Fruit fly (Drosophila melanogaster) whole organism, embryonic: ENCODE results near the gene Fst.

Experiments
- BEAF-32 ChIP-seq: fragments of 200-800 bp; sonication (Bioruptor generic); optimal IDR thresholded peaks from 3 replicates; lab custom pipeline; 2017; ENCODE audit warnings: missing biosample characterization, missing genetic modification characterization, mild to moderate bottlenecking, moderate library complexity, missing genetic modification reagents
- Bgb ChIP-seq: fragments of 200-800 bp; sonication (Bioruptor generic); IDR thresholded peaks from 2 replicates; pipeline ENCODE4 v1.3.6; 2022; ENCODE audit warnings: missing biosample characterization, missing genetic modification characterization; ENCODE audit not compliant: partially characterized antibody
- Blimp-1 ChIP-seq: fragments of 200-800 bp; sonication (Bioruptor generic); optimal IDR thresholded peaks from 3 replicates; lab custom pipeline; 2018; ENCODE audit warnings: missing biosample characterization, missing genetic modification characterization, mild to moderate bottlenecking, moderate library complexity, missing genetic modification reagents
- CG11504 ChIP-seq: fragments of 200-800 bp; sonication (Bioruptor generic); optimal IDR thresholded peaks from 3 replicates; lab custom pipeline; 2019; ENCODE audit warnings: missing biosample characterization, mild to moderate bottlenecking, missing genetic modification characterization, moderate library complexity
- CG13287 ChIP-seq: fragments of 200-800 bp; sonication (Bioruptor generic); IDR thresholded peaks from 2 replicates; pipeline ENCODE4 v1.3.6; 2022; ENCODE audit warnings: missing biosample characterization, missing genetic modification characterization; ENCODE audit not compliant: partially characterized antibody
- CG13775 ChIP-seq: fragments of 200-800 bp; sonication (Bioruptor generic); optimal IDR thresholded peaks from 3 replicates; lab custom pipeline; 2017; ENCODE audit warnings: missing biosample characterization, mild to moderate bottlenecking, missing genetic modification characterization
- CG14050 ChIP-seq: fragments of 200-800 bp; sonication (Bioruptor generic); IDR thresholded peaks from 3 replicates; pipeline ENCODE4 v1.3.6; 2022; ENCODE audit warnings: missing biosample characterization, missing genetic modification characterization
- CG14710 ChIP-seq: fragments of 200-800 bp; sonication (Bioruptor generic); optimal IDR thresholded peaks from 3 replicates; lab custom pipeline; 2019; ENCODE audit warnings: missing biosample characterization, mild to moderate bottlenecking, missing genetic modification characterization, moderate library complexity
- CG15514 ChIP-seq: fragments of 200-800 bp; sonication (Bioruptor generic); optimal IDR thresholded peaks from 3 replicates; lab custom pipeline; 2017; ENCODE audit warnings: missing biosample characterization, missing genetic modification characterization, mild to moderate bottlenecking, moderate library complexity, missing genetic modification reagents
- CG1603 ChIP-seq: fragments of 200-800 bp; sonication (Bioruptor generic); optimal IDR thresholded peaks from 2 replicates; lab custom pipeline; 2019; ENCODE audit warnings: missing biosample characterization, mild to moderate bottlenecking, missing genetic modification characterization, moderate library complexity
- CG17186 ChIP-seq: fragments of 200-800 bp; sonication (Bioruptor generic); optimal IDR thresholded peaks from 3 replicates; lab custom pipeline; 2017; ENCODE audit warnings: missing biosample characterization, missing genetic modification reagents, missing genetic modification characterization
- CG17802 ChIP-seq: fragments of 200-800 bp; sonication (Bioruptor generic); optimal IDR thresholded peaks from 2 replicates; lab custom pipeline; 2018; ENCODE audit warnings: missing biosample characterization, mild to moderate bottlenecking, missing genetic modification characterization, moderate library complexity
- CG2712 ChIP-seq: fragments of 200-800 bp; optimal IDR thresholded peaks from 3 replicates; lab custom pipeline; 2019; ENCODE audit warnings: missing biosample characterization, mild to moderate bottlenecking, missing genetic modification characterization, moderate library complexity
- CG2875 ChIP-seq: fragments of 200-800 bp; sonication (Bioruptor generic); optimal IDR thresholded peaks from 2 replicates; lab custom pipeline; 2017; ENCODE audit warnings: missing biosample characterization, mild to moderate bottlenecking, missing genetic modification characterization, missing genetic modification reagents
- CG32767 ChIP-seq: fragments of 200-800 bp; sonication (Bioruptor generic); IDR thresholded peaks from 2 replicates; pipeline ENCODE4 v1.3.6; 2022; ENCODE audit warnings: missing biosample characterization, missing genetic modification characterization
- CG32772 ChIP-seq: fragments of 200-800 bp; sonication (Bioruptor generic); IDR thresholded peaks from 2 replicates; pipeline ENCODE4 v1.3.6; 2022; ENCODE audit warnings: missing biosample characterization, missing genetic modification characterization
- CG3726 ChIP-seq: fragments of 200-800 bp; sonication (Bioruptor generic); IDR thresholded peaks from 3 replicates; pipeline ENCODE4, ENCODE4 v1.3.6; 2022; ENCODE audit warnings: missing biosample characterization, missing genetic modification characterization
- CG5180 ChIP-seq: fragments of 200-800 bp; sonication (Bioruptor generic); optimal IDR thresholded peaks from 3 replicates; lab custom pipeline; 2017; ENCODE audit warnings: missing biosample characterization, missing genetic modification characterization, mild to moderate bottlenecking, moderate library complexity, missing genetic modification reagents
- CG5245 ChIP-seq: fragments of 200-800 bp; sonication (Bioruptor generic); optimal IDR thresholded peaks from 3 replicates; lab custom pipeline; 2016; ENCODE audit warnings: missing biosample characterization, missing genetic modification characterization
- CG6254 ChIP-seq: fragments of 200-800 bp; sonication (Bioruptor generic); optimal IDR thresholded peaks from 3 replicates; lab custom pipeline; 2017; ENCODE audit warnings: mild to moderate bottlenecking, missing biosample characterization, missing genetic modification reagents, missing genetic modification characterization
- CG7271 ChIP-seq: fragments of 200-800 bp; sonication (Bioruptor generic); optimal IDR thresholded peaks from 2 replicates; lab custom pipeline; 2018; ENCODE audit warnings: missing biosample characterization, mild to moderate bottlenecking, missing genetic modification characterization, moderate library complexity
- CG9215 ChIP-seq: fragments of 200-800 bp; sonication (Bioruptor generic); IDR thresholded peaks from 2 replicates; pipeline ENCODE4 v1.3.6; 2022; ENCODE audit warnings: missing biosample characterization, missing genetic modification characterization
- Deaf1 ChIP-seq: fragments of 200-800 bp; optimal IDR thresholded peaks from 3 replicates; lab custom pipeline; 2019; ENCODE audit warnings: missing biosample characterization, mild to moderate bottlenecking, missing genetic modification characterization, moderate library complexity
- Doc2 ChIP-seq: fragments of 200-800 bp; sonication (Bioruptor generic); IDR thresholded peaks from 2 replicates; pipeline ENCODE4 v1.3.6; 2022; ENCODE audit warnings: missing biosample characterization, missing genetic modification characterization
- HLH3B ChIP-seq: fragments of 200-800 bp; sonication (Bioruptor generic); IDR thresholded peaks from 2 replicates; pipeline ENCODE4 v1.3.6; 2022; ENCODE audit warnings: missing biosample characterization, missing genetic modification characterization
- Hey ChIP-seq: fragments of 200-800 bp; sonication (Bioruptor generic); optimal IDR thresholded peaks from 3 replicates; lab custom pipeline; 2018; ENCODE audit warnings: missing biosample characterization, mild to moderate bottlenecking, missing genetic modification characterization
- Lpt ChIP-seq: fragments of >200 bp; optimal IDR thresholded peaks from 2 replicates; lab custom pipeline; 2018; ENCODE audit warnings: missing biosample characterization, missing genetic modification characterization
- MBD-R2 ChIP-seq: fragments of 200-800 bp; sonication (Bioruptor generic); IDR thresholded peaks from 2 replicates; pipeline ENCODE4 v1.3.6; 2022; ENCODE audit warnings: missing biosample characterization, missing genetic modification characterization
- MESR4 ChIP-seq: fragments of 200-800 bp; sonication (Bioruptor generic); optimal IDR thresholded peaks from 2 replicates; lab custom pipeline; 2018; ENCODE audit warnings: missing biosample characterization, mild to moderate bottlenecking, missing genetic modification characterization, moderate library complexity
- Med ChIP-seq: fragments of 200-800 bp; sonication (Bioruptor generic); peaks from one replicate; lab custom pipeline; 2016; ENCODE audit warnings: missing biosample characterization, missing genetic modification characterization, mild to moderate bottlenecking, inconsistent platforms, moderate library complexity
- Myb ChIP-seq: fragments of 200-800 bp; sonication (Bioruptor generic); optimal IDR thresholded peaks from 2 replicates; lab custom pipeline; 2016; ENCODE audit warnings: missing biosample characterization, missing genetic modification characterization
- Pdp1 ChIP-seq, 2 experiments: fragments of 200-800 bp; sonication (Bioruptor generic); optimal IDR thresholded peaks; 3 replicates each; lab custom pipeline; 2016; ENCODE audit warnings: missing biosample characterization in 2 of 2, missing genetic modification characterization in 2 of 2, mild to moderate bottlenecking in 1 of 2, moderate library complexity in 1 of 2
- Sin3A ChIP-seq: fragments of >200 bp; optimal IDR thresholded peaks from 2 replicates; lab custom pipeline; 2018
- Six4 ChIP-seq: fragments of 200-800 bp; sonication (Bioruptor generic); optimal IDR thresholded peaks from 2 replicates; lab custom pipeline; 2016; ENCODE audit warnings: missing biosample characterization, missing genetic modification characterization
- YL-1 ChIP-seq: fragments of 200-800 bp; sonication (Bioruptor generic); optimal IDR thresholded peaks from 3 replicates; lab custom pipeline; 2017; ENCODE audit warnings: missing biosample characterization, mild to moderate bottlenecking, missing genetic modification characterization
- az2 ChIP-seq: fragments of 200-800 bp; sonication (Bioruptor generic); optimal IDR thresholded peaks from 3 replicates; lab custom pipeline; 2016; ENCODE audit warnings: missing biosample characterization, missing genetic modification characterization
- bsh ChIP-seq, 2 experiments: fragments of 200-800 bp; sonication (Bioruptor generic); optimal IDR thresholded peaks; 2 replicates each; lab custom pipeline; 2017 to 2018; ENCODE audit warnings: mild to moderate bottlenecking in 2 of 2, missing biosample characterization in 2 of 2, missing genetic modification characterization in 2 of 2, moderate library complexity in 1 of 2
- cwo ChIP-seq: fragments of 200-800 bp; sonication (Bioruptor generic); optimal IDR thresholded peaks from 3 replicates; lab custom pipeline; 2017; ENCODE audit warnings: missing biosample characterization, missing genetic modification characterization, mild to moderate bottlenecking, moderate library complexity, missing genetic modification reagents
- fd96Cb ChIP-seq: fragments of 200-800 bp; sonication (Bioruptor generic); optimal IDR thresholded peaks from 2 replicates; lab custom pipeline; 2018; ENCODE audit warnings: missing biosample characterization, mild to moderate bottlenecking, missing genetic modification characterization, moderate library complexity
- gem ChIP-seq: fragments of 200-800 bp; sonication (Bioruptor generic); optimal IDR thresholded peaks from 2 replicates; lab custom pipeline; 2019; ENCODE audit warnings: missing biosample characterization, mild to moderate bottlenecking, missing genetic modification characterization, moderate library complexity
- grau ChIP-seq: fragments of 200-800 bp; optimal IDR thresholded peaks from 3 replicates; lab custom pipeline; 2019; ENCODE audit warnings: missing biosample characterization, mild to moderate bottlenecking, missing genetic modification characterization, moderate library complexity
- hb ChIP-seq: fragments of 200-800 bp; sonication (Bioruptor generic); IDR thresholded peaks from 3 replicates; pipeline ENCODE4 v1.3.6; 2022; ENCODE audit warnings: missing biosample characterization, missing genetic modification characterization; ENCODE audit not compliant: partially characterized antibody
- hth ChIP-seq: fragments of >200 bp; optimal IDR thresholded peaks from 2 replicates; lab custom pipeline; 2017; ENCODE audit warnings: inconsistent platforms
- jumu ChIP-seq: fragments of 200-800 bp; sonication (Bioruptor generic); optimal IDR thresholded peaks from 3 replicates; lab custom pipeline; 2016; ENCODE audit warnings: missing biosample characterization, missing genetic modification characterization
- kah ChIP-seq: fragments of 200-800 bp; sonication (Bioruptor generic); optimal IDR thresholded peaks from 2 replicates; lab custom pipeline; 2018; ENCODE audit warnings: missing biosample characterization, mild to moderate bottlenecking, missing genetic modification characterization
- lilli ChIP-seq: fragments of 200-800 bp; sonication (Bioruptor generic); optimal IDR thresholded peaks from 3 replicates; lab custom pipeline; 2016; ENCODE audit warnings: missing biosample characterization, missing genetic modification characterization
- maf-S ChIP-seq: fragments of 200-800 bp; sonication (Bioruptor generic); optimal IDR thresholded peaks from 2 replicates; lab custom pipeline; 2016; ENCODE audit warnings: missing biosample characterization, missing genetic modification characterization
- pnt ChIP-seq: fragments of 200-800 bp; sonication (Bioruptor generic); optimal IDR thresholded peaks from 3 replicates; lab custom pipeline; 2016; ENCODE audit warnings: missing biosample characterization, missing genetic modification characterization
- sens ChIP-seq: fragments of 200-800 bp; sonication (Bioruptor generic); peaks from one replicate; lab custom pipeline; 2016; ENCODE audit warnings: missing biosample characterization, missing genetic modification characterization
- sr ChIP-seq: fragments of 200-800 bp; sonication (Bioruptor generic); IDR thresholded peaks from 3 replicates; pipeline ENCODE4 v1.3.6; 2022; ENCODE audit warnings: missing biosample characterization, missing genetic modification characterization
- wor ChIP-seq: fragments of 200-800 bp; sonication (Bioruptor generic); IDR thresholded peaks from 2 replicates; pipeline ENCODE4 v1.3.6; 2022; ENCODE audit warnings: missing biosample characterization, missing genetic modification characterization

The Fst gene

DNA sequence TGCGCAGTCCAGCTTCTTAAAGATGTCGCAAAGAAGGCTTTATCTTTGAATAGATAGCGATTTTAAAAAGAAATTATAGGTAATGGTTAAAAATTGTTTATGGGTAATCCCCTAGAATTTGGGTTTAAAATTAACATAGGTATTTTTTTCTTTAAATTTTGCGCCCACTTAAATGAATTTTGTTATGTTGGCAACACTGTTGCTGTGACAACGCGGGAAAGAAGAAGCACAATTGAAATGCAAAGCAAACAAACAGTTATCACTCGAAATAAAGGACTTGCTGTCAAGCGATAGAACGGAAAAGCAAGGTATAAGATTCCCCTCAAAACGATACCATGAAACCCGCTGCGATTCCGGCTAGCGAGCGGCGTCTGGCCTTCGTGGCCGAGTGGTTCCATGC, 33.8 kb upstream of the Fst start, which contains the start of gene nmdyn-D7 (continued):
- TF ChIP-seq CG3726: no peak
- TF ChIP-seq CG2875 (GFP tag; lab: Kevin White, UChicago): no peak
- TF ChIP-seq bsh (GFP tag; optimal IDR thresholded peaks at IDR 0.05; lab: Kevin White, UChicago): no peak
- no peak for TF ChIP-seq Doc2 (GFP tag; lab: Robert Waterston, UW)
- TF ChIP-seq sens: peak; percentile 37
- TF ChIP-seq kah (GFP tag; lab: Kevin White, UChicago): no peak
- no peak for TF ChIP-seq Six4 (GFP tag; lab: Kevin White, UChicago)
- TF ChIP-seq CG11504 (tag; lab: Kevin White, UChicago): no peak
- TF ChIP-seq sr (GFP tag; lab: Robert Waterston, UW): no peak
- TF ChIP-seq Sin3A (lab: Kevin White, UChicago): no peak
- peak; percentile 24 for TF ChIP-seq Myb (GFP tag; lab: Kevin White, UChicago)
- TF ChIP-seq CG6254: no peak
- TF ChIP-seq CG5180: no peak
- TF ChIP-seq Pdp1 (GFP tag; optimal IDR thresholded peaks at IDR 0.05; lab: Kevin White, UChicago): no peak
- TF ChIP-seq CG9215 (GFP tag; lab: Robert Waterston, UW): peak; percentile 89
- TF ChIP-seq wor (GFP tag; lab: Robert Waterston, UW): no peak
- no peak for TF ChIP-seq Blimp-1 (GFP tag; lab: Kevin White, UChicago)
- TF ChIP-seq Hey (tag; lab: Kevin White, UChicago): no peak
- no peak for TF ChIP-seq CG5245 (GFP tag; lab: Kevin White, UChicago)
- TF ChIP-seq Lpt: no peak
- TF ChIP-seq CG32772 (GFP tag; lab: Robert Waterston, UW): no peak
- TF ChIP-seq jumu: no peak
- TF ChIP-seq CG17802 (tag; lab: Kevin White, UChicago): no peak
- TF ChIP-seq HLH3B: no peak
- peak; percentile 50 for TF ChIP-seq YL-1 (GFP tag; lab: Kevin White, UChicago)
- TF ChIP-seq CG32767 (GFP tag; lab: Robert Waterston, UW): no peak
- TF ChIP-seq CG15514 (GFP tag; lab: Kevin White, UChicago): peak; percentile 11
- peak; percentile 44 for TF ChIP-seq MESR4 (GFP tag; lab: Kevin White, UChicago)
- no peak for TF ChIP-seq cwo (GFP tag; lab: Kevin White, UChicago)
- 0 out of 3 replicates have a peak, but pooled peaks have one; percentile 45 for TF ChIP-seq hb
- peak; percentile 87 for TF ChIP-seq grau (tag; lab: Kevin White, UChicago)
- TF ChIP-seq CG2712 (tag; lab: Kevin White, UChicago): peak; percentile 1
- TF ChIP-seq CG13287 (GFP tag; lab: Robert Waterston, UW): peak; percentile 24; the same call in 1 of the 2 replicates
- TF ChIP-seq az2 (GFP tag; lab: Kevin White, UChicago): no peak
- TF ChIP-seq Bgb (GFP tag; lab: Robert Waterston, UW): peak; percentile 37; the same call in 1 of the 2 replicates
- no peak for TF ChIP-seq CG13775 (GFP tag; lab: Kevin White, UChicago)
- TF ChIP-seq BEAF-32 (GFP tag; lab: Kevin White, UChicago): peak; percentile 2
- no peak for TF ChIP-seq CG14050 (GFP tag; lab: Robert Waterston, UW)
- TF ChIP-seq CG14710: peak; percentile 38
- no peak for TF ChIP-seq maf-S (GFP tag; lab: Kevin White, UChicago)
- TF ChIP-seq pnt: no peak
- no peak for TF ChIP-seq CG7271 (tag; lab: Kevin White, UChicago)
- no peak for TF ChIP-seq lilli (GFP tag; lab: Kevin White, UChicago)
- TF ChIP-seq fd96Cb (tag; lab: Kevin White, UChicago): no peak
- TF ChIP-seq Deaf1 (tag; lab: Kevin White, UChicago): no peak
- peak; percentile 26 for TF ChIP-seq CG1603 (tag; lab: Kevin White, UChicago)
- no peak for TF ChIP-seq hth (lab: Kevin White, UChicago)
- no peak for TF ChIP-seq gem
- peak; percentile 71; the same call in 1 of the 2 replicates for TF ChIP-seq MBD-R2 (GFP tag; lab: Robert Waterston, UW)
- TF ChIP-seq CG17186 (GFP tag; lab: Kevin White, UChicago): peak; percentile 23
- TF ChIP-seq Med (GFP tag; lab: Kevin White, UChicago): peak; percentile 64
